Worm (Caenorhabditis elegans): ENCODE results near the gene abcf-1.

abcf-1 gene

DNA sequence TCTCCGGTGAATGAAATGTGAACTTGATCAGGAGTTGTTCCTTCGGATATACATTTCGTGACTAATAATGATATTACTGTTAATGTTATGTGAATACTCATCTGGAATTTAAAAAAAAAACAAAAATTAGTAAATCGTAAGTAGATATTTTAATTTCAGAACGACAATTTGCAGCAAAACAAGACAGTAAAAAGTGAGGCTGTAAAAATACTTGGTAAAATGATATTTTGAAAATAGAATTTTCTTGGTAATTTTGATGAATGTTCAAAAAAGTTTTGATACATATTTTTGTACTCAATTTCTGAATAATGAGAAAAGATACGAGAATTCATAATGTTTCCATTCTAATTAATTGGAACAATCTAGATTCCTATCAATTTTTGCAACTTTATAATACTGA is 3.5 kb downstream of the abcf-1 start, which contains the start of gene papl-1:
Gene papl-1, minus strand, starts transcription at position 101 of the 400 bp plus-strand sequence.
- TF ChIP-seq lsy-2 (tag; optimal IDR thresholded peaks at IDR 0.05) = no peak
- no peak for TF ChIP-seq nhr-237 (tag; optimal IDR thresholded peaks at IDR 0.05)
- no peak for TF ChIP-seq skn-1 (tag; optimal IDR thresholded peaks at IDR 0.05)
- no peak for TF ChIP-seq peb-1 (tag; optimal IDR thresholded peaks at IDR 0.05)
- TF ChIP-seq unc-55 (GFP tag; optimal IDR thresholded peaks at IDR 0.05) = no peak
- TF ChIP-seq ceh-16 (tag; optimal IDR thresholded peaks at IDR 0.05) = no peak
- no peak for TF ChIP-seq sma-3 (GFP tag; optimal IDR thresholded peaks at IDR 0.05)
- TF ChIP-seq C34F6.9 (tag; optimal IDR thresholded peaks at IDR 0.05) = no peak
- TF ChIP-seq fos-1 (tag; optimal IDR thresholded peaks at IDR 0.05) = no peak
- TF ChIP-seq R02D3.7 (tag; optimal IDR thresholded peaks at IDR 0.05) = no peak
- TF ChIP-seq egl-27 (tag; optimal IDR thresholded peaks at IDR 0.05) = no peak
- no peak for TF ChIP-seq aly-2 (tag; optimal IDR thresholded peaks at IDR 0.05)
- no peak for TF ChIP-seq nhr-6 (tag; optimal IDR thresholded peaks at IDR 0.05)
- no peak for TF ChIP-seq crh-2 (tag; optimal IDR thresholded peaks at IDR 0.05)
- TF ChIP-seq ceh-82 (tag; optimal IDR thresholded peaks at IDR 0.05) = no peak

DNA sequence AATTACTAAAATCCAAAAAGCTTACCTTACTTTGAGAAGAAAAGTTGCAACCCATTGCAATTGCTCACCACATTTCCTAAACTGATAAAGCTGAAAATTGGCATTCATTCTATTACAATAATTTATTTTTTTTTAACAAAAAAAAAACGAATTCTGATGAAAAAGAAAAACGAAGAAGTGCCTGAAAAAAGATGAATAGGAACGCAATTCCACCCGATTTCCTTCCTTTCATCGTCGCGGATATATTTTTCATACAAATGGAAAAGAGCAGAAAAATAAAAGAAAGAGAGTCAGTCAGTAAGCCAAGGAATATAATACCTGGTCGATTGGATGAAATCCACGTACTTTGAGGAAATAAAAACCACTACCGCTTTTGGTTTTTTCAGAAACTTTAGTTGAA is 8.3 kb downstream of the abcf-1 start, which contains the start of gene gpa-13:
Gene gpa-13, minus strand, starts transcription at position 101 of the 400 bp plus-strand sequence.
- TF ChIP-seq ama-1 (optimal IDR thresholded peaks at IDR 0.05) (no peak), sma-3 (GFP tag; optimal IDR thresholded peaks at IDR 0.05) (no peak), alr-1 (tag; optimal IDR thresholded peaks at IDR 0.05) (no peak)

DNA sequence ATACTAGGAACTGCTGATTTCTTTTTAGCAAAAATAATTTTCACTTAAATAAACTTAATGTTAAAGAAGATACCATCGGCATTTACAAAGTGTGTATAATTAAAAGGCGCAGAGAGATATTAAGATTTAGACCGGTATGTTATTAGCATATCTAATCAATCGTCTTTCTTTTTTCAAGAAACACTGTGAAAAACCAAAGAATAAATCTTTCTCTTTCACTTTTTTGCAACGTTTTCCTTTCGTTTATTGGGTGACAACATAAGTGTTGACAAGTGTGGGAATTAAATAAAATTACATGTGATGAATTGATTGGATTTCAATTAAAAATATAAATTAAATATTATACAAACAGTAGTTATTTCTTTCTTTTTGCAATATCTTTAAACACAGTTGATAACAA is 10.8 kb downstream of the abcf-1 start, which contains the start of gene C15C8.8:
Gene C15C8.8, minus strand, starts transcription at position 101 of the 400 bp plus-strand sequence.
- TF ChIP-seq lin-13 (GFP tag; optimal IDR thresholded peaks at IDR 0.05) (no peak), egl-27 (tag; optimal IDR thresholded peaks at IDR 0.05) (no peak), ztf-4 (tag; optimal IDR thresholded peaks at IDR 0.05) (no peak), ceh-16 (tag; optimal IDR thresholded peaks at IDR 0.05) (no peak)

DNA sequence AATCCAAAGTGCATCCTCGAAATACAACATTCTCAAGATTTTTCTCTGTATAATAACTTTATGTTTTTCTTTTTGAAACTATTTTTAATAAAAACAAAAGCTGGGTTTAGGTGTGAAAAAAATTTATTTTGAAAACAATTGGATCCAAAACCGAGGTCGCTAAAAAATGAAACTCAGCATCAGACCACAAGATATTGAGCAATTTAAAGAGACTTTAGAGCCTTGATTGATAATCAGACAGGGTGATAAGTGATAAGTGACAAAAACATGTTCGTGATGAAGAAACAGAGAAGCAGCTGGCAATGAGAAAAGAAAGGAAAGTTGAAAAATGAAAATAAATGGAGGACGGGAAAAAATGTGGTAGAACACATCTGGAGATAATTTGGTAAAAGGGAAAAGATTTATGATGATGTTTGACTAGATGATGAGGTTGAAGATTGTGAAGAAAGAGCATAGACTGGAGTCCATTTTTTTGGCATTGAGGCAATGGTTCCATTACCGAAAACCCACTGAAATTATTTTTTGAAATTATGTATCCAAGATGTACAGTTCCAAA is 11.6 kb downstream of the abcf-1 start, which contains the start of gene C15C8.6:
Gene C15C8.6, minus strand, starts transcription at position 51 of the 556 bp plus-strand sequence.
- no peak for TF ChIP-seq nhr-237 (tag; optimal IDR thresholded peaks at IDR 0.05)
- TF ChIP-seq F13H6.1 (tag; optimal IDR thresholded peaks at IDR 0.05) = no peak
- TF ChIP-seq ZK546.5 (tag; optimal IDR thresholded peaks at IDR 0.05) = no peak
- TF ChIP-seq blmp-1 (tag; optimal IDR thresholded peaks at IDR 0.05; ENCODE audit: insufficient read depth) = no peak
- no peak for TF ChIP-seq aly-2 (tag; optimal IDR thresholded peaks at IDR 0.05)
- TF ChIP-seq peb-1 (tag; optimal IDR thresholded peaks at IDR 0.05) = no peak
- no peak for TF ChIP-seq gmeb-1 (tag; optimal IDR thresholded peaks at IDR 0.05)
- TF ChIP-seq elt-1 (tag; optimal IDR thresholded peaks at IDR 0.05) = no peak

DNA sequence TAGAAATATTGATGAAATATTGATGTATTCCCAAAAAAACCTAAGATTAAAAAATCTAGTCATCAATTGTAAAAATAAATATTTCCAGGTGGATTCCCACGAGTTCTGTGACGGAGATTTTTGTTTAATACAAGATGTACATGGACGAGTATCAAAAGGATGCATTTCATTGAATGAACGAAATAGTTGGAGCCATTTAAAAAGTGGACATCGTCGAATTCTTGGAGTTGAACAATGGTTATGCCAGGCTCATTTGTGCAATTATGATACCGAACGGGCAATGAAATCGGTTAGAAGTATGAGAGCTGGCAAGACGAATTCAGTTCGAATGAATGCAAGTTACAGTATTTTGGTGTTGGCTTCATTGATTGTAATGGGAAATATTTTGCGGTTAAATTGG is 13.6 kb downstream of the abcf-1 start:
- no peak for TF ChIP-seq mdl-1 (tag; optimal IDR thresholded peaks at IDR 0.05)

DNA sequence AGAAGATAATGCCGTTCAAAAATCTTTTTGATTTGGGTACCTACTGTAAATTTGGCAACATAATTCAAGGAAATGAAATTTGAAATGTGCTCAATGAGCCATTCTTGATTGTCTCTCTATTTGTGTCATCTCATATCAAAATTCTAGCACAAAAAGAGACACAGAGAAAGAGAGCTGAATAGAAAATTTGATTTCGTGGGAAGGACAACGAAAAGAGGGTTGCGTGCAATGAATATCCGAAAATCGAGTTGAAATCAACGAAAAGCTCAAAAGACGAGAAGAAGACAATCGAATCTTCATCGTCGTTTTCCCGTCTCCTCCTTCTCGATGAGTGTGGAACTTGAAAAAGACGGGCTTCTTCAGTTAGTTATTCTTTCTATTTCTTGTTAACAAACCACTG is 15.3 kb downstream of the abcf-1 start, which contains the start of gene C15C8.5:
Gene C15C8.5, plus strand, starts transcription at position 152 of the 400 bp plus-strand sequence.
- no peak for TF ChIP-seq sma-9 (GFP tag; optimal IDR thresholded peaks at IDR 0.05)
- no peak for TF ChIP-seq sma-9 (tag; optimal IDR thresholded peaks at IDR 0.05)
- no peak for TF ChIP-seq nhr-77 (tag; optimal IDR thresholded peaks at IDR 0.05)
- TF ChIP-seq lin-13 (GFP tag; optimal IDR thresholded peaks at IDR 0.05) = no peak
- no peak for TF ChIP-seq ceh-82 (tag; optimal IDR thresholded peaks at IDR 0.05)
- no peak for TF ChIP-seq crh-2 (tag; optimal IDR thresholded peaks at IDR 0.05)
- TF ChIP-seq nhr-25 (tag; optimal IDR thresholded peaks at IDR 0.05) = no peak
- TF ChIP-seq alr-1 (tag; optimal IDR thresholded peaks at IDR 0.05) = no peak
- TF ChIP-seq lin-39 (tag; optimal IDR thresholded peaks at IDR 0.05) = no peak

DNA sequence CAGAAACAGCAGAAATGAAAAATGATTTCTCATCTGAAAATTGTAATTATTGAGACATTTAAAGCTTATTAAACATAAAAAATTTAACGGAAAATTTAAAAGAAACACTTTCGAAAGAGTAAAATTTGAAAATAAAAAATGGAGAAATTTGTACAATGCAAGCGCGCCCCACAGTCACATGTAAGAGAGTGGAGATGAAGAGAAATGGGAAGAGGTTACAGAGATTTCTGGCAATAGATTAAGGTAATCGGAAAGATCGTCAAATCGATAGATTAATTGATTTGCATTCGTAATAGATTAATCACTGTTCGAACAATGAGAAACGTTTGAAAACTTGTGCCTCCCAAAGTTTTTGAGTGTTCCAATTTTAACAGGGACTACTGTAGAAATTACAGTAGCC is 15.7 kb downstream of the abcf-1 start, which contains the start of gene C15C8.4:
Gene C15C8.4, minus strand, starts transcription at position 33 of the 400 bp plus-strand sequence.
- TF ChIP-seq lin-13 (GFP tag; optimal IDR thresholded peaks at IDR 0.05) (no peak), ZK546.5 (tag; optimal IDR thresholded peaks at IDR 0.05) (no peak), nhr-237 (tag; optimal IDR thresholded peaks at IDR 0.05) (no peak), blmp-1 (tag; optimal IDR thresholded peaks at IDR 0.05; ENCODE audit: insufficient read depth) (no peak), egl-27 (tag; optimal IDR thresholded peaks at IDR 0.05) (no peak), lsy-2 (tag; optimal IDR thresholded peaks at IDR 0.05) (no peak), zag-1 (tag; optimal IDR thresholded peaks at IDR 0.05) (no peak), ztf-1 (GFP tag; conservative IDR thresholded peaks at IDR 0.05) (no peak), ceh-82 (tag; optimal IDR thresholded peaks at IDR 0.05) (no peak), nhr-11 (tag; optimal IDR thresholded peaks at IDR 0.05) (no peak)

All from whole organism, L2 larva.